Worm (Caenorhabditis elegans) whole organism, young adult: Measurements from ENCODE around the gene arl-3.

Experiments
- B0261.1 ChIP-seq: sonication (generic microtip); optimal IDR thresholded peaks from 2 replicates; lab custom pipeline; 2016; ENCODE audit warnings: mild to moderate bottlenecking, missing genetic modification characterization, moderate library complexity, missing compliant biosample characterization
- B0336.3 ChIP-seq: fragments of 200-800 bp; sonication (Bioruptor generic); IDR thresholded peaks from 2 replicates; pipeline ENCODE4 v1.3.6; 2022; ENCODE audit warnings: missing genetic modification characterization, missing compliant biosample characterization
- D2030.7 ChIP-seq: fragments of 200-800 bp; sonication (Bioruptor generic); IDR thresholded peaks from 2 replicates; pipeline ENCODE4 v1.3.6; 2022; ENCODE audit warnings: missing genetic modification reagents, missing genetic modification characterization, missing compliant biosample characterization
- F22D6.2 ChIP-seq: sonication (generic microtip); optimal IDR thresholded peaks from 2 replicates; lab custom pipeline; 2016; ENCODE audit warnings: mild to moderate bottlenecking, missing genetic modification characterization, missing compliant biosample characterization
- F33H1.4 ChIP-seq: fragments of 200-800 bp; sonication (Bioruptor generic); IDR thresholded peaks from 2 replicates; pipeline ENCODE4 v1.3.6; 2022; ENCODE audit warnings: missing genetic modification reagents, missing genetic modification characterization, missing compliant biosample characterization
- F39B2.1 ChIP-seq: fragments of 200-800 bp; sonication (Bioruptor generic); IDR thresholded peaks from 2 replicates; pipeline ENCODE4 v1.3.6; 2022; ENCODE audit warnings: missing genetic modification reagents, missing genetic modification characterization, missing compliant biosample characterization
- K11D2.4 ChIP-seq: fragments of 200-800 bp; sonication (Bioruptor generic); IDR thresholded peaks from 2 replicates; pipeline ENCODE4 v1.3.6; 2022; ENCODE audit warnings: missing genetic modification reagents, missing genetic modification characterization, missing compliant biosample characterization
- K12H6.12 ChIP-seq: fragments of 200-800 bp; sonication (Bioruptor generic); optimal IDR thresholded peaks from 2 replicates; lab custom pipeline; 2018; ENCODE audit warnings: mild to moderate bottlenecking, missing genetic modification characterization, missing compliant biosample characterization
- T26A5.8 ChIP-seq: sonication (generic microtip); optimal IDR thresholded peaks from 2 replicates; lab custom pipeline; 2016; ENCODE audit warnings: missing genetic modification characterization, missing compliant biosample characterization
- attf-6 ChIP-seq: fragments of 200-800 bp; sonication (Bioruptor generic); IDR thresholded peaks from 2 replicates; pipeline ENCODE4 v1.3.6; 2022; ENCODE audit warnings: missing genetic modification reagents, missing genetic modification characterization, missing compliant biosample characterization
- ceh-91 ChIP-seq: fragments of 200-800 bp; sonication (Bioruptor generic); IDR thresholded peaks from 2 replicates; pipeline ENCODE4 v1.3.6; 2022; ENCODE audit warnings: missing genetic modification reagents, missing genetic modification characterization, missing compliant biosample characterization
- dox-1 ChIP-seq: fragments of 200-800 bp; sonication (Bioruptor generic); IDR thresholded peaks from 2 replicates; pipeline ENCODE4 v1.3.6; 2022; ENCODE audit warnings: missing genetic modification reagents, missing genetic modification characterization, missing compliant biosample characterization
- egrh-3 ChIP-seq: fragments of 200-800 bp; sonication (Bioruptor generic); IDR thresholded peaks from 2 replicates; pipeline ENCODE4 v1.3.6; 2022; ENCODE audit warnings: missing genetic modification reagents, missing genetic modification characterization, missing compliant biosample characterization
- ets-4 ChIP-seq: fragments of 200-800 bp; sonication (Bioruptor generic); optimal IDR thresholded peaks from 2 replicates; lab custom pipeline; 2018; ENCODE audit warnings: mild to moderate bottlenecking, missing genetic modification characterization, missing compliant biosample characterization
- hmg-1.2 ChIP-seq: fragments of 200-800 bp; sonication (Bioruptor generic); IDR thresholded peaks from 2 replicates; pipeline ENCODE4 v1.3.6; 2022; ENCODE audit warnings: missing genetic modification reagents, missing genetic modification characterization, missing compliant biosample characterization
- let-526 ChIP-seq: fragments of 200-800 bp; sonication (Bioruptor generic); IDR thresholded peaks from 2 replicates; pipeline ENCODE4 v1.3.6; 2022; ENCODE audit warnings: missing genetic modification reagents, missing genetic modification characterization, missing compliant biosample characterization
- lsl-1 ChIP-seq: fragments of 200-800 bp; sonication (Bioruptor generic); optimal IDR thresholded peaks from 2 replicates; lab custom pipeline; 2018; ENCODE audit warnings: mild to moderate bottlenecking, missing genetic modification characterization, moderate library complexity, missing compliant biosample characterization
- madf-6 ChIP-seq: fragments of 200-800 bp; sonication (Bioruptor generic); IDR thresholded peaks from 2 replicates; pipeline ENCODE4 v1.3.6; 2022; ENCODE audit warnings: missing genetic modification reagents, missing genetic modification characterization, missing compliant biosample characterization
- madf-8 ChIP-seq: fragments of 200-800 bp; sonication (Bioruptor generic); conservative IDR thresholded peaks from 2 replicates; pipeline ENCODE4 v1.3.6; 2022; ENCODE audit warnings: missing genetic modification reagents, missing genetic modification characterization, missing compliant biosample characterization
- mcd-1 ChIP-seq: fragments of 200-800 bp; sonication (Bioruptor generic); IDR thresholded peaks from 2 replicates; pipeline ENCODE4 v1.3.6; 2022; ENCODE audit warnings: missing genetic modification reagents, missing genetic modification characterization, missing compliant biosample characterization
- nfya-2 ChIP-seq: fragments of 200-800 bp; sonication (Bioruptor generic); IDR thresholded peaks from 2 replicates; pipeline ENCODE4 v1.3.6; 2022; ENCODE audit warnings: missing genetic modification reagents, missing genetic modification characterization, missing compliant biosample characterization
- snpc-4 ChIP-seq, 5 experiments: fragments of 150-350 bp in 1 of 5; sonication (generic microtip) in 4 of 5; optimal IDR thresholded peaks; 2 replicates each; lab custom pipeline; 2014 to 2018; ENCODE audit warnings: missing genetic modification characterization in 5 of 5, missing biosample characterization in 3 of 5, antibody characterized with exemption in 2 of 5, mild to moderate bottlenecking in 2 of 5, missing compliant biosample characterization in 2 of 5, missing genotype in 2 of 5, moderate library complexity in 2 of 5, missing genetic modification reagents in 1 of 5
- somi-1 ChIP-seq: fragments of 200-800 bp; sonication (Bioruptor generic); optimal IDR thresholded peaks from 2 replicates; lab custom pipeline; 2018; ENCODE audit warnings: mild to moderate bottlenecking, missing genetic modification characterization, missing compliant biosample characterization
- xnd-1 ChIP-seq: sonication (generic microtip); optimal IDR thresholded peaks from 2 replicates; lab custom pipeline; 2016; ENCODE audit warnings: missing genotype, missing genetic modification reagents, missing genetic modification characterization, missing compliant biosample characterization
- zfh-2 ChIP-seq: fragments of 200-800 bp; sonication (Bioruptor generic); conservative IDR thresholded peaks from 2 replicates; pipeline ENCODE4 v1.3.6; 2022; ENCODE audit warnings: missing genetic modification reagents, missing genetic modification characterization, missing compliant biosample characterization
- ztf-22 ChIP-seq: fragments of 200-800 bp; sonication (Bioruptor generic); optimal IDR thresholded peaks from 2 replicates; lab custom pipeline; 2018; ENCODE audit warnings: mild to moderate bottlenecking, missing genetic modification characterization, moderate library complexity, missing compliant biosample characterization
- ztf-26 ChIP-seq: sonication (generic microtip); optimal IDR thresholded peaks from 2 replicates; lab custom pipeline; 2017; ENCODE audit warnings: missing genetic modification characterization, missing compliant biosample characterization
- ztf-28 ChIP-seq: fragments of 200-800 bp; sonication (Bioruptor generic); IDR thresholded peaks from 2 replicates; pipeline ENCODE4 v1.3.6; 2022; ENCODE audit warnings: missing genetic modification reagents, missing genetic modification characterization, missing compliant biosample characterization

The arl-3 gene

ce11 chrII:14561549-14562115 is 44.6 kb upstream of the arl-3 start, which contains the start of gene mog-4 (continued):
- TF ChIP-seq B0336.3 (GFP tag; lab: Robert Waterston, UW) (peak; percentile 92), madf-8 (peak; percentile 99), F39B2.1 (GFP tag; lab: Robert Waterston, UW) (peak; percentile 95), B0261.1 (tag; lab: Kevin White, UChicago) (peak; percentile 35), ztf-22 (GFP tag; lab: Kevin White, UChicago) (peak; percentile 80), ets-4 (GFP tag; lab: Kevin White, UChicago) (peak; percentile 10), somi-1 (GFP tag; lab: Kevin White, UChicago) (peak; percentile 96), F22D6.2 (tag; lab: Kevin White, UChicago) (peak; percentile 89), ztf-26 (tag; lab: Kevin White, UChicago) (peak; percentile 96), D2030.7 (GFP tag; lab: Robert Waterston, UW) (peak; percentile 100), let-526 (GFP tag; lab: Robert Waterston, UW) (peak; percentile 100), snpc-4 (GFP tag; optimal IDR thresholded peaks at IDR 0.05; lab: Kevin White, UChicago) (peak; percentile 31), snpc-4 (tag; optimal IDR thresholded peaks at IDR 0.05; lab: Kevin White, UChicago) (peak; percentile 41 to 91 (median 72)), T26A5.8 (tag; lab: Kevin White, UChicago) (peak; percentile 7), attf-6 (GFP tag; lab: Robert Waterston, UW) (peak; percentile 92)

ce11 chrII:14563766-14564370 is 42.4 kb upstream of the arl-3 start:
- TF ChIP-seq D2030.7 (GFP tag; lab: Robert Waterston, UW) (peak; percentile 43; the same call in 1 of the 2 replicates), mcd-1 (GFP tag; lab: Robert Waterston, UW) (0 out of 2 replicates have a peak, but pooled peaks have one; percentile 35), ztf-28 (GFP tag; lab: Robert Waterston, UW) (0 out of 2 replicates have a peak, but pooled peaks have one; percentile 36), F33H1.4 (GFP tag; lab: Robert Waterston, UW) (peak; percentile 38; the same call in 1 of the 2 replicates), lsl-1 (GFP tag; lab: Kevin White, UChicago) (peak; percentile 78), hmg-1.2 (GFP tag; lab: Robert Waterston, UW) (peak; percentile 97), madf-8 (peak; percentile 80), xnd-1 (tag; lab: Kevin White, UChicago) (peak; percentile 79), madf-6 (GFP tag; lab: Robert Waterston, UW) (peak; percentile 70), ceh-91 (GFP tag; lab: Robert Waterston, UW) (peak; percentile 40; the same call in 1 of the 2 replicates), dox-1 (GFP tag; lab: Robert Waterston, UW) (peak; percentile 70), egrh-3 (peak; percentile 53; the same call in 1 of the 2 replicates)

ce11 chrII:14567811-14568210 is 38.5 kb upstream of the arl-3 start:
- TF ChIP-seq nfya-2 (GFP tag; lab: Robert Waterston, UW) (no peak), hmg-1.2 (GFP tag; lab: Robert Waterston, UW) (peak; percentile 55)

DNA sequence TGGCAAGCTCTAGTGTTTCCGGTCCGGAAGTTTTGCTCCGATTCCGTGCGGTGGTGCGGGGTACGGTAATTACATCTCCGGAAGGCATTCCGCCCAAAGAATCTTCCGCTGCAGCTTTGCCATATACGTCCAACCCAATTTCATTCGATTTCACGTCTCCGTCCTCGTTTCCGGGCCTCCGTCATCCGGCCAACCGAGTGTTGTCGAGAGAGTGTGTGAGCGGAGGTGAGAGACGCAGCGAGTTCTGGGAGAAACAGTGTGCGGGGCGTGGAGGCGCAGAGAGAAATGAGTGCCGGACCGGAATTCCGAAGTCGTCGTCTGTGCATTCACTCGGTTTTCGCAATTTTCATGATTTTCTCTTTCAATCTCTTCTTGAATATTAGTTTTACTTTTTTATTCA is 37.0 kb upstream of the arl-3 start:
- TF ChIP-seq ztf-26 (tag; lab: Kevin White, UChicago) (no peak), K11D2.4 (GFP tag; lab: Robert Waterston, UW) (no peak), egrh-3 (peak; percentile 58), hmg-1.2 (GFP tag; lab: Robert Waterston, UW) (peak; percentile 98), zfh-2 (peak; percentile 91), K12H6.12 (tag; lab: Kevin White, UChicago) (peak; percentile 1)
- TF ChIP-seq, all 124 proteins: peak for 4
